ENCODE assay signal across 2 fruit fly cellular contexts in the genomic region with DNA sequence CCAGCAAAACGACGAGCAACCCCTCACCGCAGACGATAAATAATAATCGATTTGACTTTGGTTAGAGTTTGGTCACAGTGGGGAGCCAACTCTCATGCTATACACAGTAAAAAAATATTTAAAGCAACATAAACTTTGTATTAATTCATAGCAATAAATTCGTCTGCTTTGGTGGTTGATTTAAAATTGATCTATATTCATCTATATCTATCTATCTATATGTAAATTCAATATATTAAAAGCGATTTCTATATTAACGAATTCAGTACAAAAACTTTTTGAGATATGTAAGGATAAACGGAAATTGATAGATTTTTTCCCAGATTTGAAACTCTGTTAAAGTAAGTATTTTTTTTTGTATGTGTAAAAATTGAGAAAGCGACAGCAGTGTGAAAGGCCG.
TF ChIP-seq lines count a peak whose summit lies in the region.

No protein-coding gene starts in this region.

- no peak for TF ChIP-seq CTCF in whole organism, embryonic (GFP tag; optimal IDR thresholded peaks at IDR 0.05; lab: Kevin White, UChicago)

TF ChIP-seq in whole organism, embryonic, 481 proteins besides CTCF, POLR2A, EP300 and RAD21 (continues in another document):
- TF ChIP-seq CG15269 (tag; optimal IDR thresholded peaks at IDR 0.05; lab: Kevin White, UChicago), result peak; percentile 5
- peak; percentile 47 for TF ChIP-seq phol (tag; optimal IDR thresholded peaks at IDR 0.05; lab: Kevin White, UChicago)
- peak; percentile 46 for TF ChIP-seq CG7839 (tag; optimal IDR thresholded peaks at IDR 0.05; lab: Kevin White, UChicago)
- TF ChIP-seq CG11093 (GFP tag; IDR thresholded peaks at IDR 0.05; lab: Robert Waterston, UW), result no peak
- peak; percentile 17 for TF ChIP-seq nmo (GFP tag; optimal IDR thresholded peaks at IDR 0.05; lab: Kevin White, UChicago)
- TF ChIP-seq Sox100B (GFP tag; optimal IDR thresholded peaks at IDR 0.05; lab: Kevin White, UChicago), result peak; percentile 22
- 0 out of 2 replicates have a peak, but pooled peaks have one; percentile 34 for TF ChIP-seq Xrp1 (GFP tag; IDR thresholded peaks at IDR 0.05; lab: Robert Waterston, UW)
- TF ChIP-seq CG17359 (tag; optimal IDR thresholded peaks at IDR 0.05; lab: Kevin White, UChicago), result peak; percentile 39
- peak; percentile 49 for TF ChIP-seq CG2712 (tag; optimal IDR thresholded peaks at IDR 0.05; lab: Kevin White, UChicago)
- peak; percentile 22 for TF ChIP-seq CG14710 (tag; optimal IDR thresholded peaks at IDR 0.05; lab: Kevin White, UChicago)
- TF ChIP-seq CG18599 (GFP tag; optimal IDR thresholded peaks at IDR 0.05; lab: Kevin White, UChicago), result peak; percentile 70
- TF ChIP-seq CG34376 (GFP tag; optimal IDR thresholded peaks at IDR 0.05; lab: Kevin White, UChicago), result no peak
- 0 out of 2 replicates have a peak, but pooled peaks have one; percentile 14 for TF ChIP-seq Ptx1 (GFP tag; IDR thresholded peaks at IDR 0.05; lab: Robert Waterston, UW)
- TF ChIP-seq Fer3 (tag; optimal IDR thresholded peaks at IDR 0.05; lab: Kevin White, UChicago), result peak; percentile 33
- peak; percentile 50 for TF ChIP-seq CG11504 (tag; optimal IDR thresholded peaks at IDR 0.05; lab: Kevin White, UChicago)
- TF ChIP-seq Oli (tag; optimal IDR thresholded peaks at IDR 0.05; lab: Kevin White, UChicago), result peak; percentile 6
- peak; percentile 47 for TF ChIP-seq CG18262 (tag; optimal IDR thresholded peaks at IDR 0.05; lab: Kevin White, UChicago)
- peak; percentile 11 for TF ChIP-seq CG13296 (GFP tag; optimal IDR thresholded peaks at IDR 0.05; lab: Kevin White, UChicago)
- peak in 1 of 2 experiments; percentile 1 for TF ChIP-seq bsh (GFP tag; optimal IDR thresholded peaks at IDR 0.05; lab: Kevin White, UChicago)
- TF ChIP-seq Blimp-1 (GFP tag; optimal IDR thresholded peaks at IDR 0.05; lab: Kevin White, UChicago), result peak; percentile 55
- TF ChIP-seq Sox102F (GFP tag; optimal IDR thresholded peaks at IDR 0.05; lab: Kevin White, UChicago), result peak; percentile 10
- 0 out of 3 replicates have a peak, but pooled peaks have one; percentile 23 for TF ChIP-seq row (GFP tag; IDR thresholded peaks at IDR 0.05; lab: Robert Waterston, UW)
- peak in 1 of 2 experiments; percentile 22 for TF ChIP-seq Hr51 (GFP tag; optimal IDR thresholded peaks at IDR 0.05; lab: Kevin White, UChicago)
- peak; percentile 66; the same call in 2 of the 3 replicates for TF ChIP-seq CG17361 (GFP tag; IDR thresholded peaks at IDR 0.05; lab: Robert Waterston, UW)
- peak; percentile 29 for TF ChIP-seq CG6854 (GFP tag; optimal IDR thresholded peaks at IDR 0.05; lab: Kevin White, UChicago)
- TF ChIP-seq D19A (tag; optimal IDR thresholded peaks at IDR 0.05; lab: Kevin White, UChicago), result peak; percentile 9
- peak; percentile 61 for TF ChIP-seq dmrt99B (tag; optimal IDR thresholded peaks at IDR 0.05; lab: Kevin White, UChicago)
- peak; percentile 12 for TF ChIP-seq Meics (GFP tag; optimal IDR thresholded peaks at IDR 0.05; lab: Kevin White, UChicago)
- peak; percentile 63 for TF ChIP-seq CG31441 (GFP tag; IDR thresholded peaks at IDR 0.05; lab: Robert Waterston, UW)
- TF ChIP-seq Fer1 (GFP tag; optimal IDR thresholded peaks at IDR 0.05; lab: Kevin White, UChicago), result peak; percentile 34
- TF ChIP-seq pfk (GFP tag; optimal IDR thresholded peaks at IDR 0.05; lab: Kevin White, UChicago), result no peak
- TF ChIP-seq CG2678 (tag; optimal IDR thresholded peaks at IDR 0.05; lab: Kevin White, UChicago), result peak; percentile 71
- no peak for TF ChIP-seq scrt (GFP tag; optimal IDR thresholded peaks at IDR 0.05; lab: Kevin White, UChicago)
- TF ChIP-seq pum (GFP tag; optimal IDR thresholded peaks at IDR 0.05; lab: Kevin White, UChicago), result no peak
- no peak for TF ChIP-seq sens-2 (GFP tag; IDR thresholded peaks at IDR 0.05; lab: Robert Waterston, UW)
- no peak for TF ChIP-seq CG10654 (GFP tag; optimal IDR thresholded peaks at IDR 0.05; lab: Kevin White, UChicago)
- peak; percentile 33 for TF ChIP-seq CG7556 (GFP tag; optimal IDR thresholded peaks at IDR 0.05; lab: Kevin White, UChicago)
- no peak for TF ChIP-seq CG12769 (tag; optimal IDR thresholded peaks at IDR 0.05; lab: Kevin White, UChicago)
- peak; percentile 25 for TF ChIP-seq CG3281 (GFP tag; optimal IDR thresholded peaks at IDR 0.05; lab: Kevin White, UChicago)
- TF ChIP-seq CG10267 (tag; optimal IDR thresholded peaks at IDR 0.05; lab: Kevin White, UChicago), result peak; percentile 11
- TF ChIP-seq CoRest (tag; optimal IDR thresholded peaks at IDR 0.05; lab: Kevin White, UChicago), result peak; percentile 1
- TF ChIP-seq CG1529 (GFP tag; optimal IDR thresholded peaks at IDR 0.05; lab: Kevin White, UChicago), result no peak

TF ChIP-seq in whole organism, prepupa, 60 proteins besides CTCF, POLR2A, EP300 and RAD21:
- TF ChIP-seq vri (GFP tag; optimal IDR thresholded peaks at IDR 0.05; lab: Kevin White, UChicago) (no peak), topi (GFP tag; optimal IDR thresholded peaks at IDR 0.05; lab: Kevin White, UChicago) (no peak), CG3032 (tag; optimal IDR thresholded peaks at IDR 0.05; lab: Kevin White, UChicago) (no peak), Met (GFP tag; optimal IDR thresholded peaks at IDR 0.05; lab: Kevin White, UChicago) (no peak), pdm3 (GFP tag; optimal IDR thresholded peaks at IDR 0.05; lab: Kevin White, UChicago) (no peak), CG11902 (GFP tag; optimal IDR thresholded peaks at IDR 0.05; lab: Kevin White, UChicago) (no peak), CG11294 (GFP tag; IDR thresholded peaks at IDR 0.05; lab: Robert Waterston, UW) (no peak), svp (GFP tag; lab: Kevin White, UChicago) (peak; percentile 4)
